Worm (Caenorhabditis elegans) whole organism, young adult: ENCODE measurements around the gene lec-11.

Source experiments
- B0019.2 ChIP-seq: fragments of 200-800 bp; sonication (Bioruptor generic); conservative IDR thresholded peaks from 2 replicates; pipeline ENCODE4 v1.3.6; 2022; ENCODE audit warnings: missing genetic modification reagents, missing genetic modification characterization, missing compliant biosample characterization
- B0261.1 ChIP-seq: sonication (generic microtip); optimal IDR thresholded peaks from 2 replicates; lab custom pipeline; 2016; ENCODE audit warnings: mild to moderate bottlenecking, missing genetic modification characterization, moderate library complexity, missing compliant biosample characterization
- B0336.3 ChIP-seq: fragments of 200-800 bp; sonication (Bioruptor generic); IDR thresholded peaks from 2 replicates; pipeline ENCODE4 v1.3.6; 2022; ENCODE audit warnings: missing genetic modification characterization, missing compliant biosample characterization
- F52B5.7 ChIP-seq: sonication (generic microtip); optimal IDR thresholded peaks from 2 replicates; lab custom pipeline; 2016; ENCODE audit warnings: mild to moderate bottlenecking, missing genetic modification characterization, missing compliant biosample characterization
- F55B11.4 ChIP-seq: sonication (generic microtip); optimal IDR thresholded peaks from 2 replicates; lab custom pipeline; 2016; ENCODE audit warnings: missing compliant biosample characterization, missing genetic modification characterization, borderline replicate concordance; ENCODE audit not compliant: insufficient read depth
- T07F8.4 ChIP-seq: sonication (generic microtip); optimal IDR thresholded peaks from 2 replicates; lab custom pipeline; 2016; ENCODE audit warnings: mild to moderate bottlenecking, missing genetic modification characterization, moderate library complexity, missing compliant biosample characterization
- T26A5.8 ChIP-seq: sonication (generic microtip); optimal IDR thresholded peaks from 2 replicates; lab custom pipeline; 2016; ENCODE audit warnings: missing genetic modification characterization, missing compliant biosample characterization
- Y56A3A.18 ChIP-seq: fragments of 200-800 bp; sonication (Bioruptor generic); IDR thresholded peaks from 2 replicates; pipeline ENCODE4 v1.3.6; 2022; ENCODE audit warnings: missing genetic modification reagents, missing genetic modification characterization, missing compliant biosample characterization
- Y79H2A.3 ChIP-seq: fragments of 200-800 bp; sonication (Bioruptor generic); conservative IDR thresholded peaks from 2 replicates; pipeline ENCODE4 v1.3.6; 2022; ENCODE audit warnings: missing genetic modification reagents, missing genetic modification characterization, missing compliant biosample characterization
- ama-1 ChIP-seq, 3 experiments: fragments of 150-350 bp in 1 of 3; sonication (generic microtip) in 2 of 3; optimal IDR thresholded peaks; 2 replicates each; lab custom pipeline; 2014 to 2018; ENCODE audit warnings: missing biosample characterization in 2 of 3, missing genetic modification characterization in 2 of 3, missing genetic modification reagents in 2 of 3
- aptf-3 ChIP-seq: fragments of 200-800 bp; sonication (Bioruptor generic); IDR thresholded peaks from 2 replicates; pipeline ENCODE4 v1.3.6; 2022; ENCODE audit warnings: missing genetic modification characterization, missing compliant biosample characterization
- atf-7 ChIP-seq: sonication (generic microtip); optimal IDR thresholded peaks from 2 replicates; lab custom pipeline; 2017; ENCODE audit warnings: mild to moderate bottlenecking, missing genetic modification characterization, missing compliant biosample characterization
- athp-1 ChIP-seq: sonication (generic microtip); optimal IDR thresholded peaks from 2 replicates; lab custom pipeline; 2017; ENCODE audit warnings: mild to moderate bottlenecking, missing genetic modification characterization, missing compliant biosample characterization
- attf-5 ChIP-seq: fragments of 200-800 bp; sonication (Bioruptor generic); optimal IDR thresholded peaks from 2 replicates; lab custom pipeline; 2018; ENCODE audit warnings: mild to moderate bottlenecking, missing genetic modification characterization, missing compliant biosample characterization
- bed-1 ChIP-seq: fragments of 200-800 bp; sonication (Bioruptor generic); IDR thresholded peaks from 2 replicates; pipeline ENCODE4 v1.3.6; 2022; ENCODE audit warnings: missing genetic modification reagents, missing genetic modification characterization, missing compliant biosample characterization
- cebp-1 ChIP-seq, 2 experiments: fragments of 200-800 bp in 1 of 2; sonication (Bioruptor generic) in 1 of 2; sonication (generic microtip) in 1 of 2; IDR thresholded peaks in 1 of 2; optimal IDR thresholded peaks in 1 of 2; 2 replicates each; pipeline versions ENCODE4 v1.3.6 to Lab custom; 2017 to 2022; ENCODE audit warnings: missing compliant biosample characterization in 2 of 2, missing genetic modification characterization in 2 of 2, mild to moderate bottlenecking in 1 of 2, missing genetic modification reagents in 1 of 2, moderate library complexity in 1 of 2
- cebp-2 ChIP-seq: fragments of 200-800 bp; sonication (Bioruptor generic); IDR thresholded peaks from 2 replicates; pipeline ENCODE4 v1.3.6; 2022; ENCODE audit warnings: missing genetic modification characterization, missing compliant biosample characterization
- fkh-3 ChIP-seq: sonication (generic microtip); optimal IDR thresholded peaks from 2 replicates; lab custom pipeline; 2016; ENCODE audit warnings: mild to moderate bottlenecking, missing genetic modification characterization, missing compliant biosample characterization
- hmg-1.2 ChIP-seq: fragments of 200-800 bp; sonication (Bioruptor generic); IDR thresholded peaks from 2 replicates; pipeline ENCODE4 v1.3.6; 2022; ENCODE audit warnings: missing genetic modification reagents, missing genetic modification characterization, missing compliant biosample characterization
- lag-1 ChIP-seq: fragments of 200-800 bp; sonication (Bioruptor generic); IDR thresholded peaks from 2 replicates; pipeline ENCODE4 v1.3.6; 2022; ENCODE audit warnings: missing genetic modification reagents, missing genetic modification characterization, missing compliant biosample characterization
- let-607 ChIP-seq, 2 experiments: fragments of 200-800 bp in 1 of 2; sonication (Bioruptor generic) in 1 of 2; sonication (generic microtip) in 1 of 2; optimal IDR thresholded peaks; 2 replicates each; lab custom pipeline; 2016 to 2018; ENCODE audit warnings: mild to moderate bottlenecking in 2 of 2, missing compliant biosample characterization in 2 of 2, missing genetic modification characterization in 2 of 2, moderate library complexity in 2 of 2, missing genotype in 1 of 2
- madf-3 ChIP-seq: fragments of 200-800 bp; sonication (Bioruptor generic); IDR thresholded peaks from 2 replicates; pipeline ENCODE4 v1.3.6; 2022; ENCODE audit warnings: missing genetic modification reagents, missing genetic modification characterization, missing compliant biosample characterization
- madf-6 ChIP-seq: fragments of 200-800 bp; sonication (Bioruptor generic); IDR thresholded peaks from 2 replicates; pipeline ENCODE4 v1.3.6; 2022; ENCODE audit warnings: missing genetic modification reagents, missing genetic modification characterization, missing compliant biosample characterization
- mes-4 ChIP-seq: sonication (generic microtip); optimal IDR thresholded peaks from 2 replicates; lab custom pipeline; 2016; ENCODE audit warnings: missing genotype, missing genetic modification characterization, missing compliant biosample characterization
- nfyb-1 ChIP-seq: fragments of 200-800 bp; sonication (Bioruptor generic); IDR thresholded peaks from 2 replicates; pipeline ENCODE4 v1.3.6; 2022; ENCODE audit warnings: missing genetic modification reagents, missing genetic modification characterization, missing compliant biosample characterization
- nhr-179 ChIP-seq: sonication (generic microtip); optimal IDR thresholded peaks from 2 replicates; lab custom pipeline; 2016; ENCODE audit warnings: mild to moderate bottlenecking, missing genetic modification characterization, missing compliant biosample characterization
- nhr-80 ChIP-seq: sonication (generic microtip); optimal IDR thresholded peaks from 2 replicates; lab custom pipeline; 2016; ENCODE audit warnings: missing genetic modification characterization, missing compliant biosample characterization
- snpc-1.1 ChIP-seq: sonication (generic microtip); optimal IDR thresholded peaks from 2 replicates; lab custom pipeline; 2017; ENCODE audit warnings: missing genetic modification characterization, mild to moderate bottlenecking, missing compliant biosample characterization, antibody characterized with exemption, moderate library complexity, missing genotype, missing genetic modification reagents; ENCODE audit not compliant: insufficient read depth
- snpc-4 ChIP-seq, 5 experiments: fragments of 150-350 bp in 1 of 5; sonication (generic microtip) in 4 of 5; optimal IDR thresholded peaks; 2 replicates each; lab custom pipeline; 2014 to 2018; ENCODE audit warnings: missing genetic modification characterization in 5 of 5, missing biosample characterization in 3 of 5, antibody characterized with exemption in 2 of 5, mild to moderate bottlenecking in 2 of 5, missing compliant biosample characterization in 2 of 5, missing genotype in 2 of 5, moderate library complexity in 2 of 5, missing genetic modification reagents in 1 of 5
- sptf-2 ChIP-seq: fragments of 200-800 bp; sonication (Bioruptor generic); optimal IDR thresholded peaks from 2 replicates; lab custom pipeline; 2018; ENCODE audit warnings: mild to moderate bottlenecking, missing genetic modification characterization, missing compliant biosample characterization
- tbp1 ChIP-seq: fragments of 200-800 bp; sonication (Bioruptor generic); optimal IDR thresholded peaks from 2 replicates; lab custom pipeline; 2018; ENCODE audit warnings: mild to moderate bottlenecking, missing genetic modification characterization, missing compliant biosample characterization
- zim-3 ChIP-seq: sonication (generic microtip); optimal IDR thresholded peaks from 2 replicates; lab custom pipeline; 2017; ENCODE audit warnings: mild to moderate bottlenecking, missing genetic modification characterization, moderate library complexity, missing compliant biosample characterization
- ztf-25 ChIP-seq: fragments of 200-800 bp; sonication (Bioruptor generic); IDR thresholded peaks from 2 replicates; pipeline ENCODE4 v1.3.6; 2022; ENCODE audit warnings: missing genetic modification reagents, missing genetic modification characterization, missing compliant biosample characterization
- ztf-26 ChIP-seq: sonication (generic microtip); optimal IDR thresholded peaks from 2 replicates; lab custom pipeline; 2017; ENCODE audit warnings: missing genetic modification characterization, missing compliant biosample characterization

Gene lec-11

ce11 chrIV:6574343-6574742 lies 15.6 kb downstream of the lec-11 start:
- TF ChIP-seq B0336.3 (GFP tag; lab: Robert Waterston, UW) (no peak), nhr-80 (tag; lab: Kevin White, UChicago) (peak; percentile 94), let-607 (tag; optimal IDR thresholded peaks at IDR 0.05; lab: Kevin White, UChicago) (peak; percentile 27 to 79), nfyb-1 (GFP tag; lab: Robert Waterston, UW) (peak; percentile 51; the same call in 1 of the 2 replicates), attf-5 (GFP tag; lab: Kevin White, UChicago) (peak; percentile 30), Y56A3A.18 (GFP tag; lab: Robert Waterston, UW) (0 out of 2 replicates have a peak, but pooled peaks have one; percentile 10), cebp-1 (GFP tag; IDR thresholded peaks at IDR 0.05; lab: Robert Waterston, UW) (no peak), cebp-1 (tag; optimal IDR thresholded peaks at IDR 0.05; lab: Kevin White, UChicago) (peak; percentile 47), lag-1 (GFP tag; lab: Robert Waterston, UW) (no peak)

DNA sequence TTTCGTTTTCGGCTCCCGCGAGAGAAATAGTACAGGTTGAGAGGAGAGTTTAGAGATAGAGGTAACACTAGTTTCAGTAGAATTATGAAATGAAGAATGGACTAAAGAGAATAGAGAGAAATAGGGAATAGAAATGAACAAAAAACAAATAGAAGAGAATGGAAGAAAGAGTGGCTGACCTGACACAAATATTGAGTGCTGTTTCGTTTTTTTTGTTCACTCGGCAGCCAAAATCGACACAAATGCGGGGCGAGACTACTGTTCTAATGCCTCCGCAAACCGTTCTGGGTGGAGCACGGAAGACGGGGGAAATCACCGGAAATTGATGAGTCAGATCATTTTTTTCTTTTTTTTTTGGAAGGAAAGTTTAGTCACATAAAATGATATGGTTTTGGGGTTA lies 17.3 kb downstream of the lec-11 start:
- TF ChIP-seq cebp-1 (GFP tag; IDR thresholded peaks at IDR 0.05; lab: Robert Waterston, UW) (no peak), cebp-1 (tag; optimal IDR thresholded peaks at IDR 0.05; lab: Kevin White, UChicago) (peak; percentile 47), hmg-1.2 (GFP tag; lab: Robert Waterston, UW) (peak; percentile 74), B0261.1 (tag; lab: Kevin White, UChicago) (no peak), nhr-80 (tag; lab: Kevin White, UChicago) (peak; percentile 12), ztf-26 (no peak)
- TF ChIP-seq, all 124 proteins: peak for 3

DNA sequence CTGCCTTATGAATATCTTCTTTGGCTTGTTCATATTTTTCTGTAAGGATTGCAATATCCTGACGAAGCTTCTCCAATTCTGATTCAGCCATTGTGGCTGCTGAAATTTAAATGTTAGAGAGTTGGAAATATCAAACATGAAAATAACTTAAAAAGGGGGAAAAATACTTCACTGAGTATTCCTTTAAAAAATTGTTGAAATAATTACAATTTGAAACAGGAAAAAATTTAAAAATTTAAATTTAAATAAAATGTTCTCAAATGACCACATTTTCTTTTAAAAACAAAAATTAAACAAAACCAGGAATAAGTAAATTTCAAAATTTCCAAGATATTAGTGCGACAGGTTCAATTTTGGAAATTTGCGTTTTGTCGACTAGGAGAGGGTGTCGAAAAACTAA lies 17.7 kb downstream of the lec-11 start, which contains the start of gene bicd-1:
Gene bicd-1 (minus strand): TSS at position 101 of the 400 bp plus-strand sequence.
- no peak for TF ChIP-seq T07F8.4 (tag; lab: Kevin White, UChicago)
- TF ChIP-seq atf-7 (tag; lab: Kevin White, UChicago): no peak
- no peak for TF ChIP-seq madf-6
- no peak for TF ChIP-seq F55B11.4 (tag; lab: Kevin White, UChicago)
- TF ChIP-seq tbp1 (GFP tag; lab: Kevin White, UChicago): no peak
- no peak for TF ChIP-seq fkh-3
- TF ChIP-seq F52B5.7 (tag; lab: Kevin White, UChicago): no peak
- no peak for TF ChIP-seq ztf-25
- no peak for TF ChIP-seq B0261.1 (tag; lab: Kevin White, UChicago)
- TF ChIP-seq Y79H2A.3 (GFP tag; lab: Robert Waterston, UW): no peak
- no peak for TF ChIP-seq aptf-3 (GFP tag; lab: Robert Waterston, UW)

DNA sequence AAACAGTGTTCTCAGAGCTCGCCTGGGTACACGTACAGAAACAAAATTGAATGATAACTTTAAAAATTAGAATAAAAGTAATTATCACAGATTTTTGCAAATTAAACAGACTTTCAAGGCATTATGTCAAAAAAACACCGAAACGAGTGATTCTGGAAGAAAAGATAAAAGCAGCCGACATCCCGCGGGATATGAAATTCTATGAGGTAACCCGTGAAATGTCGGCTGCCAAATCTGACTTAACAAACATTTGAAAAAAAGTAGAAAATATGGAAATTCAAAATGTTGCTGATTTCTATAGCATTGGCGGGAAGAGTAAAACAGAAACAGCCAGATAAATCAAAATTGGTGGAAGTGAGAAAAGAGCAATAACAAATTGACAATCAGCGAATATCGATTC lies 24.3 kb downstream of the lec-11 start:
- TF ChIP-seq atf-7 (tag; lab: Kevin White, UChicago) (no peak), madf-3 (GFP tag; lab: Robert Waterston, UW) (no peak), Y56A3A.18 (GFP tag; lab: Robert Waterston, UW) (no peak), athp-1 (no peak), bed-1 (GFP tag; lab: Robert Waterston, UW) (no peak), ama-1 (optimal IDR thresholded peaks at IDR 0.05; lab: Kevin White, UChicago) (no peak), ama-1 (GFP tag; optimal IDR thresholded peaks at IDR 0.05; lab: Kevin White, UChicago) (no peak), zim-3 (tag; lab: Kevin White, UChicago) (no peak), B0019.2 (GFP tag; lab: Robert Waterston, UW) (no peak), T26A5.8 (tag; lab: Kevin White, UChicago) (no peak), cebp-2 (GFP tag; lab: Robert Waterston, UW) (no peak), sptf-2 (GFP tag; lab: Kevin White, UChicago) (no peak), nhr-179 (no peak), mes-4 (tag; lab: Kevin White, UChicago) (no peak), snpc-4 (GFP tag; optimal IDR thresholded peaks at IDR 0.05; lab: Kevin White, UChicago) (peak; percentile 47), snpc-4 (tag; optimal IDR thresholded peaks at IDR 0.05; lab: Kevin White, UChicago) (peak; percentile 3 to 76 (median 66)), Y79H2A.3 (GFP tag; lab: Robert Waterston, UW) (no peak), snpc-1.1 (peak; percentile 82)
